Fruit fly (Drosophila melanogaster): ENCODE results near the gene b.

Gene b

dm6 chr2L:13869400-13869799 lies 48.4 kb downstream of the b start:
- TF ChIP-seq CG8159 (tag; optimal IDR thresholded peaks at IDR 0.05) (no peak), Ets98B (GFP tag; IDR thresholded peaks at IDR 0.05) (no peak), Pif1A (GFP tag; optimal IDR thresholded peaks at IDR 0.05) (no peak), CG13204 (GFP tag; optimal IDR thresholded peaks at IDR 0.05) (no peak), CG15710 (tag; optimal IDR thresholded peaks at IDR 0.05) (no peak), Snoo (tag; optimal IDR thresholded peaks at IDR 0.05) (no peak), CG32121 (GFP tag; IDR thresholded peaks at IDR 0.05) (no peak), CG14655 (GFP tag; optimal IDR thresholded peaks at IDR 0.05) (no peak), Pif1B (GFP tag; optimal IDR thresholded peaks at IDR 0.05) (no peak), CG8301 (tag; optimal IDR thresholded peaks at IDR 0.05) (no peak), EcR (GFP tag; optimal IDR thresholded peaks at IDR 0.05) (no peak), CG9948 (tag; optimal IDR thresholded peaks at IDR 0.05) (no peak), CG12605 (GFP tag; IDR thresholded peaks at IDR 0.05) (no peak), CG34367 (tag; optimal IDR thresholded peaks at IDR 0.05) (no peak)

dm6 chr2L:13873147-13873546 lies 52.1 kb downstream of the b start:
- TF ChIP-seq Pif1A (GFP tag; optimal IDR thresholded peaks at IDR 0.05) (no peak), EcR (GFP tag; optimal IDR thresholded peaks at IDR 0.05) (no peak), CG4496 (GFP tag; IDR thresholded peaks at IDR 0.05) (no peak), CG17806 (tag; optimal IDR thresholded peaks at IDR 0.05) (no peak), CG15710 (tag; optimal IDR thresholded peaks at IDR 0.05) (no peak), CG12605 (GFP tag; IDR thresholded peaks at IDR 0.05) (no peak), D1 (tag; optimal IDR thresholded peaks at IDR 0.05) (no peak), Pif1B (GFP tag; optimal IDR thresholded peaks at IDR 0.05) (no peak), CG9948 (tag; optimal IDR thresholded peaks at IDR 0.05) (no peak), CG10348 (GFP tag; IDR thresholded peaks at IDR 0.05) (no peak), fd96Ca (GFP tag; IDR thresholded peaks at IDR 0.05) (no peak), CG13204 (GFP tag; optimal IDR thresholded peaks at IDR 0.05) (no peak), CG34367 (tag; optimal IDR thresholded peaks at IDR 0.05) (no peak), CG14655 (GFP tag; optimal IDR thresholded peaks at IDR 0.05) (no peak)

Measured in whole organism, pupa.